Fruit fly (Drosophila melanogaster): ENCODE data around the gene sip2.

sip2 gene

DNA sequence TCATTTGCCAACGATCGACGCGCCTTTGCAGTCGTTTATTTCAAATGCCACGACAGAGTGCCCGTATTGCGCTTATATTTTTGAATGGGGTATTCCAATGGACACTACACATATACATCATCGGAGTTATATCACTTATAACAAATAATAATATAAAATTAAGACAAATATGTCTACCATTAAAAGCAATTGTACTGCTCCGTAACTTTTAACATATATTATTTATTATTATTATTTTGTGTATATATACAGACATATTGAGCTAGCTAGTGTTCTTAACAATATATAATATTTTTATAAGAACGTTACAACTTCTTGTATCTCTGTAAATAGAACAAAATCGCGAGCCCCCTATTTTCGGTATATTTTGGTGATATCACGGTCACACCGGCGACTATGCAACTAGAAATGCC lies at the start of gene sip2, which contains the start of gene Coprox (continued):
- TF ChIP-seq H2.0 (GFP tag; IDR thresholded peaks at IDR 0.05) (peak; percentile 48), CG11696 (GFP tag; IDR thresholded peaks at IDR 0.05) (no peak), CG5180 (GFP tag; optimal IDR thresholded peaks at IDR 0.05) (no peak), schlank (tag; optimal IDR thresholded peaks at IDR 0.05) (no peak), Lim3 (GFP tag; IDR thresholded peaks at IDR 0.05) (no peak), prd (optimal IDR thresholded peaks at IDR 0.05) (no peak), prd (GFP tag; IDR thresholded peaks at IDR 0.05) (peak; percentile 62), CG14667 (GFP tag; IDR thresholded peaks at IDR 0.05) (0 out of 2 replicates have a peak, but pooled peaks have one; percentile 14), C15 (GFP tag; IDR thresholded peaks at IDR 0.05) (no peak), CG9797 (GFP tag; optimal IDR thresholded peaks at IDR 0.05) (peak; percentile 89), trh (GFP tag; optimal IDR thresholded peaks at IDR 0.05) (no peak), CG2712 (tag; optimal IDR thresholded peaks at IDR 0.05) (peak; percentile 88), CG31441 (GFP tag; IDR thresholded peaks at IDR 0.05) (peak; percentile 85), dm (GFP tag; optimal IDR thresholded peaks at IDR 0.05) (no peak), Mrtf (GFP tag; IDR thresholded peaks at IDR 0.05) (no peak; the same call in 2 of the 3 replicates), CG4854 (GFP tag; optimal IDR thresholded peaks at IDR 0.05) (no peak), HLH3B (GFP tag; IDR thresholded peaks at IDR 0.05) (peak; percentile 29; the same call in 1 of the 2 replicates), CG12391 (tag; optimal IDR thresholded peaks at IDR 0.05) (peak; percentile 88), pum (GFP tag; optimal IDR thresholded peaks at IDR 0.05) (no peak), CG7786 (GFP tag; optimal IDR thresholded peaks at IDR 0.05) (no peak), CG10565 (GFP tag; optimal IDR thresholded peaks at IDR 0.05) (no peak), esg (GFP tag; conservative IDR thresholded peaks at IDR 0.05) (peak; percentile 55), CG16779 (GFP tag; IDR thresholded peaks at IDR 0.05) (no peak), Trl (optimal IDR thresholded peaks at IDR 0.05) (no peak), Trl (GFP tag; optimal IDR thresholded peaks at IDR 0.05) (no peak), Bgb (GFP tag; IDR thresholded peaks at IDR 0.05; ENCODE audit: partially characterized antibody) (no peak), sens (GFP tag) (peak; percentile 62), CG4282 (GFP tag; optimal IDR thresholded peaks at IDR 0.05) (no peak), CG18764 (GFP tag; optimal IDR thresholded peaks at IDR 0.05) (peak; percentile 19), CG6791 (GFP tag; IDR thresholded peaks at IDR 0.05; ENCODE audit: partially characterized antibody) (no peak), Taf1 (GFP tag; IDR thresholded peaks at IDR 0.05) (no peak), repo (GFP tag; optimal IDR thresholded peaks at IDR 0.05) (no peak), fu2 (GFP tag; optimal IDR thresholded peaks at IDR 0.05) (no peak), CG17912 (GFP tag; optimal IDR thresholded peaks at IDR 0.05) (no peak), Hr51 (GFP tag; optimal IDR thresholded peaks at IDR 0.05) (no peak), HHEX (GFP tag; optimal IDR thresholded peaks at IDR 0.05) (peak; percentile 29), Hey (tag; optimal IDR thresholded peaks at IDR 0.05) (no peak), CG7556 (GFP tag; optimal IDR thresholded peaks at IDR 0.05) (peak; percentile 71), Antp (GFP tag; optimal IDR thresholded peaks at IDR 0.05) (no peak), Ets65A (GFP tag) (peak; percentile 67), CG10959 (GFP tag; IDR thresholded peaks at IDR 0.05) (no peak), crol (GFP tag; IDR thresholded peaks at IDR 0.05) (no peak), CG2129 (GFP tag; IDR thresholded peaks at IDR 0.05; ENCODE audit: partially characterized antibody) (no peak), CG2199 (GFP tag; IDR thresholded peaks at IDR 0.05) (no peak), ems (GFP tag; optimal IDR thresholded peaks at IDR 0.05) (no peak), CG10147 (GFP tag; optimal IDR thresholded peaks at IDR 0.05) (peak; percentile 62), CG6854 (GFP tag; optimal IDR thresholded peaks at IDR 0.05) (no peak), Scr (GFP tag; IDR thresholded peaks at IDR 0.05; ENCODE audit: partially characterized antibody) (no peak), onecut (GFP tag; IDR thresholded peaks at IDR 0.05) (no peak), ato (GFP tag; IDR thresholded peaks at IDR 0.05; ENCODE audit: partially characterized antibody) (no peak), Dek (tag; optimal IDR thresholded peaks at IDR 0.05) (peak; percentile 74), croc (GFP tag; conservative IDR thresholded peaks at IDR 0.05) (peak; percentile 44; the same call in 2 of the 3 replicates), bigmax (GFP tag; optimal IDR thresholded peaks at IDR 0.05) (no peak)

Measured in whole organism, embryonic.